Worm (Caenorhabditis elegans) whole organism, L4/young adult: ENCODE measurements around the gene anmt-3.

ENCODE experiments used
- W03F9.2 ChIP-seq: fragments of 150-350 bp; optimal IDR thresholded peaks from 2 replicates; lab custom pipeline; 2014; ENCODE audit warnings: missing biosample characterization, missing genetic modification characterization
- him-1 ChIP-seq: sonication (generic microtip); optimal IDR thresholded peaks from 2 replicates; lab custom pipeline; 2016; ENCODE audit warnings: missing genotype, missing genetic modification reagents, missing genetic modification characterization, missing compliant biosample characterization

DNA sequence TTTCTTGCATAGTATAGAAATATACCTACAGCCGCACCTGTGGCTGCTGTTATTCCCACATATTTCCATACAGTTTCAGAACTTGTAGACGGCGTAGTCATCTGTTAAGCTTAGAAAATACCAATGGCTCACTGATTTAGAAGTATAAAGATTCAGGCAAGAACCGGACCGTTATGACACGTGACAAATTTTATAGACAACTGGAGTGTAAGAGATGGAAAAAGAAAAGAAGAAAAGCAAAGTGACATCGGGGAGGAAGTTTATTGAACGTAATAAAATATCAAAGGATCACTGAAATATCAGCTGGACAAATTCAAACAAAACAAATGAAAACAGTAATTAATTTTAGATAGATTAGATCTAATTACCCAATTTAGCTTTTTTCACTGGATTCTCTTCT, 28.0 kb upstream of the anmt-3 start, which contains the start of gene rmd-2:
- no peak for TF ChIP-seq W03F9.2 (tag; lab: Kevin White, UChicago)
- TF ChIP-seq him-1 (tag; lab: Kevin White, UChicago), result no peak
